Worm (Caenorhabditis elegans) whole organism, L1 larva: ENCODE data around the gene Y51A2B.5.

ENCODE experiments used
- C04F5.9 ChIP-seq: sonication (generic microtip); optimal IDR thresholded peaks from 2 replicates; lab custom pipeline; 2016; ENCODE audit warnings: missing genetic modification characterization, missing compliant biosample characterization
- alr-1 ChIP-seq: fragments of 200-800 bp; sonication (Bioruptor generic); optimal IDR thresholded peaks from 2 replicates; lab custom pipeline; 2018; ENCODE audit warnings: borderline replicate concordance, mild to moderate bottlenecking, missing genetic modification characterization, missing compliant biosample characterization
- ceh-63 ChIP-seq: fragments of 200-800 bp; sonication (Bioruptor generic); optimal IDR thresholded peaks from 2 replicates; lab custom pipeline; 2018; ENCODE audit warnings: mild to moderate bottlenecking, missing genetic modification characterization, missing compliant biosample characterization
- ceh-88 ChIP-seq: fragments of 200-800 bp; sonication (Bioruptor generic); IDR thresholded peaks from 2 replicates; pipeline ENCODE4 v1.3.6; 2022; ENCODE audit warnings: missing genetic modification characterization, missing compliant biosample characterization
- dpl-1 ChIP-seq, 3 experiments: fragments of 150-350 bp in 2 of 3; sonication (generic microtip) in 1 of 3; optimal IDR thresholded peaks; 2 replicates each; lab custom pipeline; 2014 to 2017; ENCODE audit warnings: missing biosample characterization in 3 of 3, missing genetic modification characterization in 3 of 3, missing genetic modification reagents in 3 of 3
- dsc-1 ChIP-seq: sonication (generic microtip); optimal IDR thresholded peaks from 2 replicates; lab custom pipeline; 2016; ENCODE audit warnings: mild to moderate bottlenecking, missing genetic modification characterization, missing compliant biosample characterization
- efl-1 ChIP-seq, 4 experiments: fragments of 150-350 bp; optimal IDR thresholded peaks in 3 of 4; peaks in 1 of 4; 1 replicate in 1 of 4; 2 replicates in 3 of 4; lab custom pipeline; 2014; ENCODE audit warnings: missing biosample characterization in 2 of 4, missing genetic modification characterization in 2 of 4, missing genetic modification reagents in 2 of 4
- egl-13 ChIP-seq: sonication (generic microtip); optimal IDR thresholded peaks from 2 replicates; lab custom pipeline; 2016; ENCODE audit warnings: missing genotype, missing genetic modification reagents, missing genetic modification characterization, missing compliant biosample characterization
- fos-1 ChIP-seq: fragments of 150-350 bp; optimal IDR thresholded peaks from 2 replicates; lab custom pipeline; 2014; ENCODE audit warnings: missing biosample characterization, missing genetic modification characterization
- hlh-17 ChIP-seq: fragments of 200-800 bp; sonication (Bioruptor generic); optimal IDR thresholded peaks from 2 replicates; lab custom pipeline; 2018; ENCODE audit warnings: missing genetic modification characterization, mild to moderate bottlenecking, missing compliant biosample characterization, moderate library complexity, borderline replicate concordance
- hlh-4 ChIP-seq: sonication (generic microtip); optimal IDR thresholded peaks from 2 replicates; lab custom pipeline; 2016; ENCODE audit warnings: mild to moderate bottlenecking, missing genetic modification characterization, missing compliant biosample characterization
- hpl-2 ChIP-seq: fragments of 150-350 bp; optimal IDR thresholded peaks from 2 replicates; lab custom pipeline; 2014; ENCODE audit warnings: missing biosample characterization, missing genetic modification reagents, missing genetic modification characterization
- lin-35 ChIP-seq, 2 experiments: fragments of 150-350 bp; optimal IDR thresholded peaks; 2 replicates each; lab custom pipeline; 2014; ENCODE audit warnings: missing biosample characterization in 2 of 2, missing genetic modification characterization in 2 of 2, missing genetic modification reagents in 2 of 2
- lsy-2 ChIP-seq, 2 experiments: fragments of 150-350 bp; optimal IDR thresholded peaks; 2 replicates each; lab custom pipeline; 2014; ENCODE audit warnings: missing biosample characterization in 2 of 2, missing genetic modification characterization in 2 of 2
- mab-9 ChIP-seq: fragments of 200-800 bp; sonication (Bioruptor generic); IDR thresholded peaks from 2 replicates; pipeline ENCODE4 v1.3.6; 2022; ENCODE audit warnings: missing genetic modification reagents, missing genetic modification characterization, missing compliant biosample characterization
- mdl-1 ChIP-seq, 2 experiments: fragments of 150-350 bp; optimal IDR thresholded peaks; 2 replicates each; lab custom pipeline; 2014 to 2017; ENCODE audit warnings: missing biosample characterization in 2 of 2, missing genetic modification characterization in 2 of 2, inconsistent platforms in 1 of 2
- mep-1 ChIP-seq: fragments of 150-350 bp; optimal IDR thresholded peaks from 2 replicates; lab custom pipeline; 2014; ENCODE audit warnings: missing biosample characterization, missing genetic modification characterization
- nhr-12 ChIP-seq: sonication (generic microtip); optimal IDR thresholded peaks from 2 replicates; lab custom pipeline; 2017; ENCODE audit warnings: missing biosample characterization, missing genetic modification characterization
- nhr-237 ChIP-seq: fragments of 150-350 bp; optimal IDR thresholded peaks from 2 replicates; lab custom pipeline; 2014; ENCODE audit warnings: missing biosample characterization, missing genetic modification characterization
- nhr-28 ChIP-seq: fragments of 150-350 bp; optimal IDR thresholded peaks from 2 replicates; lab custom pipeline; 2014; ENCODE audit warnings: missing biosample characterization, missing genetic modification characterization
- nhr-76 ChIP-seq: sonication (generic microtip); optimal IDR thresholded peaks from 2 replicates; lab custom pipeline; 2017; ENCODE audit warnings: missing biosample characterization, missing genetic modification characterization
- nhr-85 ChIP-seq: sonication (generic microtip); peaks from one replicate; lab custom pipeline; 2016; ENCODE audit warnings: missing genetic modification characterization, inconsistent platforms, missing compliant biosample characterization
- pag-3 ChIP-seq: sonication (generic microtip); optimal IDR thresholded peaks from 2 replicates; lab custom pipeline; 2017; ENCODE audit warnings: missing genetic modification characterization, mild to moderate bottlenecking, missing compliant biosample characterization, antibody characterized with exemption, borderline replicate concordance; ENCODE audit not compliant: insufficient read depth
- skn-1 ChIP-seq: fragments of 150-350 bp; optimal IDR thresholded peaks from 2 replicates; lab custom pipeline; 2014; ENCODE audit warnings: missing biosample characterization, missing genetic modification characterization
- sptf-1 ChIP-seq: fragments of 150-350 bp; optimal IDR thresholded peaks from 2 replicates; lab custom pipeline; 2014; ENCODE audit warnings: missing biosample characterization, missing genetic modification characterization
- swsn-7 ChIP-seq: sonication (generic microtip); optimal IDR thresholded peaks from 2 replicates; lab custom pipeline; 2016; ENCODE audit warnings: missing genetic modification characterization, missing compliant biosample characterization
- tlp-1 ChIP-seq: fragments of 150-350 bp; optimal IDR thresholded peaks from 2 replicates; lab custom pipeline; 2014; ENCODE audit warnings: missing biosample characterization, missing genetic modification characterization
- unc-130 ChIP-seq: fragments of 150-350 bp; optimal IDR thresholded peaks from 2 replicates; lab custom pipeline; 2017; ENCODE audit warnings: missing biosample characterization, missing genetic modification characterization, inconsistent platforms
- unc-62 ChIP-seq: fragments of 150-350 bp; optimal IDR thresholded peaks from 2 replicates; lab custom pipeline; 2014; ENCODE audit warnings: missing biosample characterization, missing genetic modification reagents, missing genetic modification characterization
- unc-86 ChIP-seq: sonication (generic microtip); optimal IDR thresholded peaks from 2 replicates; lab custom pipeline; 2016; ENCODE audit warnings: missing genetic modification characterization, missing compliant biosample characterization
- vab-15 ChIP-seq: sonication (generic microtip); optimal IDR thresholded peaks from 2 replicates; lab custom pipeline; 2017; ENCODE audit warnings: missing genotype, mild to moderate bottlenecking, missing genetic modification characterization, missing compliant biosample characterization
- xbp-1 ChIP-seq: sonication (generic microtip); optimal IDR thresholded peaks from 2 replicates; lab custom pipeline; 2016; ENCODE audit warnings: missing genetic modification characterization, missing compliant biosample characterization
- zip-4 ChIP-seq: fragments of 200-800 bp; sonication (Bioruptor generic); optimal IDR thresholded peaks from 2 replicates; lab custom pipeline; 2018; ENCODE audit warnings: mild to moderate bottlenecking, missing genetic modification characterization, moderate library complexity, missing compliant biosample characterization
- ztf-11 ChIP-seq, 2 experiments: sonication (generic microtip); optimal IDR thresholded peaks; 2 replicates each; lab custom pipeline; 2016 to 2017; ENCODE audit warnings: missing genetic modification characterization in 2 of 2, missing biosample characterization in 1 of 2, missing compliant biosample characterization in 1 of 2
- ztf-4 ChIP-seq: fragments of 150-350 bp; optimal IDR thresholded peaks from 2 replicates; lab custom pipeline; 2014; ENCODE audit warnings: missing biosample characterization, missing genetic modification characterization

Gene Y51A2B.5

DNA sequence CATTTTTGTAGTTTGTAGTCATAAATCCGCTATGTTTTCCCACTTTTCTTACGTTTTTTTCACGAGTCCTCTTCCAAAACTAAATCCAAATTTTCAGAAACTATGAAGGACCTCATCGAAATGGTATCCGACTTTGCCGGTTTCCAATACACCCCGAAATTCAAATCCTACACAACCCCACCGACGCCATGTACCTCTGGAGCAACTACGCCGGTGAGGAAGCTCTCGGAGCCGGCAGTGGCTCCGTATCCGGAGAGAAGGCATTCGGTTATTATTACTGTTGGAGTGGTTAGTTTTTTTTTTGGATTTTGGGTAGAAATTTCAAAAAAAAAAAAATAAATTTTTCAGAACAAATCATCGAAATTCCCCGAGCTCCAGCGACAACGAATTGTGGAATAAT, 39.0 kb upstream of the Y51A2B.5 start, which contains the start of gene C08E8.3:
C08E8.3 (plus strand) TSS at position 84 of the 400 bp plus-strand sequence.
- no peak for TF ChIP-seq sptf-1
- peak; percentile 21 for TF ChIP-seq nhr-85
- TF ChIP-seq ztf-11 (tag; optimal IDR thresholded peaks at IDR 0.05; lab: Kevin White, UChicago), result no peak
- no peak for TF ChIP-seq efl-1 (optimal IDR thresholded peaks at IDR 0.05; lab: Kevin White, UChicago)
- peak in 1 of 2 experiments; percentile 56 for TF ChIP-seq efl-1 (GFP tag; optimal IDR thresholded peaks at IDR 0.05 in 1 of 2; lab: Kevin White, UChicago)

DNA sequence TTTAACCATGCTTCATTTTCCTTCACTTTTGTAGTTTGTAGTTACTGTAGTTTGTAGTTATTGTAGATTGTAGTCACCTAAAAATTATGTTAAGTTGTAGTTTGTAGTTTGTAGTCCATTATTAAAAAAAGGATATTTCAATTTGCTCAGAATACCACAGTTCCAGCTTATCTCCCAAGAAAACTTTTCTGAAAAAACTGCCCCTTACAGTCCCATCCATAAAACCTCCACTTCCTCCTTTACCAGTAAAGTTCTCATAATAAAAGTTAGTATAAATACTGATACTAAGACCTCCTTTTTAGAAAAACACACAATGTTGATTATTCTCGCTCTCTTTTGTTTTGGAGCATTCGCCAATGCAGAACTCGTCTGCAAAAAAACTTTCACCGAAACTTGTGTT, 38.4 kb upstream of the Y51A2B.5 start, which contains the start of gene C08E8.11:
C08E8.11 (plus strand) TSS at position 301 of the 400 bp plus-strand sequence.
- TF ChIP-seq unc-62 (GFP tag; lab: Kevin White, UChicago) (no peak), efl-1 (optimal IDR thresholded peaks at IDR 0.05; lab: Kevin White, UChicago) (no peak), efl-1 (GFP tag; optimal IDR thresholded peaks at IDR 0.05 in 1 of 2; lab: Kevin White, UChicago) (peak in 1 of 2 experiments; percentile 78)

DNA sequence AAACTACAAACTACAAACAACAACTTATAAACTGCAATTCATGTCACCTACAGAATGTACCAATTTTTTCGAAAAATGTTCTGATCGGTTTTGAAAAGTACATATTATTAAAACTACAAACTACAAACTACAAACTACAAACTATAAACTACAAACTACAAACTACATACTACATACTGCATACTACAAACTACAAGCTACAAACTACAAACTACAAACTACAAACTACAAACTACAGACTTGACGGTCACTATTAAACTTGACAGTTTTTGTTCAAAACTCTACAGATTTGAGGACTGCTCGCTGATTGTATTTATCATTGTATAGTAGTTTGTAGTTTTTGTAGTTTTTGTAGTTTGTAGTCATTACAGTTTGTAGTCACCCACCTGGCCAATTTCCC, 34.8 kb upstream of the Y51A2B.5 start:
- TF ChIP-seq lsy-2 (tag; optimal IDR thresholded peaks at IDR 0.05; lab: Kevin White, UChicago) (no peak), mdl-1 (tag; optimal IDR thresholded peaks at IDR 0.05; lab: Kevin White, UChicago) (no peak), dpl-1 (GFP tag; optimal IDR thresholded peaks at IDR 0.05; lab: Kevin White, UChicago) (no peak), pag-3 (tag; lab: Kevin White, UChicago) (no peak), egl-13 (no peak), mab-9 (GFP tag; lab: Robert Waterston, UW) (no peak), nhr-28 (tag; lab: Kevin White, UChicago) (no peak), ceh-88 (GFP tag; lab: Robert Waterston, UW) (no peak), nhr-237 (tag; lab: Kevin White, UChicago) (no peak), hlh-17 (no peak), C04F5.9 (tag; lab: Kevin White, UChicago) (no peak), hlh-4 (tag; lab: Kevin White, UChicago) (no peak), unc-62 (GFP tag; lab: Kevin White, UChicago) (no peak), alr-1 (no peak), ztf-4 (tag; lab: Kevin White, UChicago) (no peak), dsc-1 (tag; lab: Kevin White, UChicago) (no peak)

- TF ChIP-seq nhr-12 (tag; lab: Kevin White, UChicago) (no peak), hpl-2 (no peak), ztf-11 (tag; optimal IDR thresholded peaks at IDR 0.05; lab: Kevin White, UChicago) (no peak), nhr-85 (no peak), skn-1 (tag; lab: Kevin White, UChicago) (no peak), ceh-63 (GFP tag; lab: Kevin White, UChicago) (no peak), unc-130 (no peak), fos-1 (tag; lab: Kevin White, UChicago) (no peak), xbp-1 (tag; lab: Kevin White, UChicago) (no peak), vab-15 (tag; lab: Kevin White, UChicago) (no peak), unc-86 (tag; lab: Kevin White, UChicago) (no peak), zip-4 (GFP tag; lab: Kevin White, UChicago) (no peak), alr-1 (no peak), swsn-7 (tag; lab: Kevin White, UChicago) (no peak), pag-3 (tag; lab: Kevin White, UChicago) (no peak)
- TF ChIP-seq, all 84 proteins: peak for 0
Measured at ce11 chrV:18355742-18356141, 33.3 kb upstream of the Y51A2B.5 start, which contains the start of gene C08E8.2. Gene C08E8.2 (minus strand): TSS chrV:18355842.

- TF ChIP-seq mdl-1 (tag; optimal IDR thresholded peaks at IDR 0.05; lab: Kevin White, UChicago) (no peak), ceh-63 (GFP tag; lab: Kevin White, UChicago) (no peak), lin-35 (GFP tag; optimal IDR thresholded peaks at IDR 0.05; lab: Kevin White, UChicago) (no peak), nhr-28 (tag; lab: Kevin White, UChicago) (no peak), nhr-76 (tag; lab: Kevin White, UChicago) (no peak), hlh-17 (no peak), nhr-237 (tag; lab: Kevin White, UChicago) (no peak), mep-1 (tag; lab: Kevin White, UChicago) (no peak), tlp-1 (no peak)
- TF ChIP-seq, all 84 proteins: peak for 0
Measured at ce11 chrV:18359888-18360287, 29.2 kb upstream of the Y51A2B.5 start, which contains the start of gene C08E8.5. Gene C08E8.5 (minus strand): TSS chrV:18359988.
